Worm (Caenorhabditis elegans) whole organism, early embryonic: Measurements from ENCODE around the gene K01C8.2.

Experiments used
- B0310.2 ChIP-seq: sonication (generic microtip); optimal IDR thresholded peaks from 2 replicates; lab custom pipeline; 2016; ENCODE audit warnings: mild to moderate bottlenecking, missing genetic modification characterization, missing compliant biosample characterization
- F13C5.2 ChIP-seq: sonication (generic microtip); optimal IDR thresholded peaks from 2 replicates; lab custom pipeline; 2017; ENCODE audit warnings: mild to moderate bottlenecking, missing genetic modification characterization, inconsistent platforms, missing compliant biosample characterization
- aly-1 ChIP-seq: sonication (generic microtip); optimal IDR thresholded peaks from 2 replicates; lab custom pipeline; 2016; ENCODE audit warnings: missing genetic modification characterization, missing compliant biosample characterization
- ama-1 ChIP-seq: fragments of 150-350 bp; optimal IDR thresholded peaks from 2 replicates; lab custom pipeline; 2014
- ceh-13 ChIP-seq: fragments of 200-800 bp; sonication (Bioruptor generic); optimal IDR thresholded peaks from 2 replicates; lab custom pipeline; 2018; ENCODE audit warnings: mild to moderate bottlenecking, missing genetic modification characterization, missing compliant biosample characterization
- ceh-36 ChIP-seq: sonication (generic microtip); optimal IDR thresholded peaks from 2 replicates; lab custom pipeline; 2016; ENCODE audit warnings: missing genetic modification characterization, inconsistent platforms, missing compliant biosample characterization
- ets-7 ChIP-seq: sonication (generic microtip); optimal IDR thresholded peaks from 2 replicates; lab custom pipeline; 2016; ENCODE audit warnings: missing genotype, missing genetic modification characterization, missing compliant biosample characterization
- flt-1 ChIP-seq: fragments of 200-800 bp; sonication (Bioruptor generic); IDR thresholded peaks from 2 replicates; pipeline ENCODE4 v1.3.6; 2022; ENCODE audit warnings: missing genetic modification characterization, missing compliant biosample characterization
- hmbx-1 ChIP-seq: sonication (generic microtip); optimal IDR thresholded peaks from 2 replicates; lab custom pipeline; 2016; ENCODE audit warnings: mild to moderate bottlenecking, missing genetic modification characterization, missing compliant biosample characterization
- hmg-4 ChIP-seq: fragments of 200-800 bp; sonication (Bioruptor generic); optimal IDR thresholded peaks from 2 replicates; lab custom pipeline; 2018; ENCODE audit warnings: mild to moderate bottlenecking, missing genetic modification characterization, missing compliant biosample characterization
- hnd-1 ChIP-seq: sonication (generic microtip); optimal IDR thresholded peaks from 2 replicates; lab custom pipeline; 2016; ENCODE audit warnings: missing genetic modification characterization, missing compliant biosample characterization
- pes-1 ChIP-seq: fragments of 200-800 bp; sonication (Bioruptor generic); IDR thresholded peaks from 2 replicates; pipeline ENCODE4 v1.3.6; 2022; ENCODE audit warnings: missing genetic modification reagents, missing genetic modification characterization, missing compliant biosample characterization
- scrt-1 ChIP-seq: fragments of 200-800 bp; sonication (Bioruptor generic); IDR thresholded peaks from 2 replicates; pipeline ENCODE4 v1.3.6; 2022; ENCODE audit warnings: missing genetic modification characterization, missing compliant biosample characterization
- sea-1 ChIP-seq: fragments of 200-800 bp; sonication (Bioruptor generic); conservative IDR thresholded peaks from 2 replicates; pipeline ENCODE4 v1.3.6; 2022; ENCODE audit warnings: missing genetic modification characterization, missing compliant biosample characterization
- tbx-11 ChIP-seq: fragments of 200-800 bp; sonication (Bioruptor generic); IDR thresholded peaks from 2 replicates; pipeline ENCODE4 v1.3.6; 2022; ENCODE audit warnings: missing genetic modification characterization, missing compliant biosample characterization
- tbx-37 ChIP-seq: fragments of 200-800 bp; sonication (Bioruptor generic); conservative IDR thresholded peaks from 2 replicates; pipeline ENCODE4 v1.3.6; 2022; ENCODE audit warnings: missing genetic modification reagents, missing genetic modification characterization, missing compliant biosample characterization
- tra-4 ChIP-seq: sonication (generic microtip); optimal IDR thresholded peaks from 2 replicates; lab custom pipeline; 2017; ENCODE audit warnings: missing genetic modification characterization, missing compliant biosample characterization

The K01C8.2 gene

DNA sequence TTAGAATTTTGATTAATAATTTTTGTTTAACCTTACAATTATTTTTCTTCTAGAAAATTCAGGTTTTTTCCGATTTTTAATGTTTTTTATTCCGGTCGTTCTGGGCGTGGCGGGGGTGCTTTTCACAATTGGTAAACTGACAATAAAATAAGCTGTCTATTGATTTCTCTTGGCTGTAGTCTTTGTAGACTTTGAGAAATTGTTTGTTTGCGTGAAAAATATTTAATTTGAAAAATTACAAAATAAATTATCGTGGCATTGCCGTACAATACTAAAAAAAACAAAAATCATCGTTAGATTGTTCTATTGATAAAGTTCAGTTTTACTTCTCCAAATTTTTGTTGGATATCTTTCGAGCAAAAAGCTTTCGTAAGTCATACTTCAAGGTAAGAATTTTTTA lies 22.8 kb downstream of the K01C8.2 start, which contains the start of gene F35C11.3:
TSS of gene F35C11.3 (plus strand) at position 301 of the 400 bp plus-strand sequence.
- TF ChIP-seq ama-1 (lab: Kevin White, UChicago) (no peak), flt-1 (GFP tag; lab: Robert Waterston, UW) (no peak), B0310.2 (tag; lab: Kevin White, UChicago) (no peak)

DNA sequence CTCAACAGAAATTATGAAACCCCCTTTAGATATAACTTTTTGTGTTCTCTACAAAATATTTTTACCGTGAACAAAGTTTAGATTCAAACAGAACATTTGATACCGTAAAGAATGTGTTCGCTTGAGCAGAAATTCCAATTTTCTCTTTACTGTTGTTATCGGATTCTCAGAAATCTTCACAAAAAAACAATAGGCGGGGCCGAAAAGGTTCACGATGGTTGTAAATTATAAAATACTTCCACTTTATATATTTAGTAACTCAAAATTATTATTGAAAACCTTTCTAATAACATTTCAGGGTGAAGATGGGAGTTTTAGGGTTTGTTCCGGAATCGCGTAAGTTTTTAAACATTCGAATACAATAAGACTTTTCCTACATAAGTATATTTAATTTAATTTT lies 31.1 kb downstream of the K01C8.2 start, which contains the start of gene nlp-5:
TSS of gene nlp-5 (plus strand) at position 301 of the 400 bp plus-strand sequence.
- TF ChIP-seq hmbx-1 (tag; lab: Kevin White, UChicago) (no peak), pes-1 (GFP tag; lab: Robert Waterston, UW) (no peak), aly-1 (tag; lab: Kevin White, UChicago) (no peak), F13C5.2 (tag; lab: Kevin White, UChicago) (no peak), tbx-11 (no peak), B0310.2 (tag; lab: Kevin White, UChicago) (no peak), sea-1 (GFP tag; lab: Robert Waterston, UW) (no peak), ets-7 (tag; lab: Kevin White, UChicago) (no peak), tra-4 (tag; lab: Kevin White, UChicago) (no peak), ceh-36 (no peak), flt-1 (GFP tag; lab: Robert Waterston, UW) (no peak), scrt-1 (GFP tag; lab: Robert Waterston, UW) (no peak), tbx-37 (no peak), hmg-4 (GFP tag; lab: Kevin White, UChicago) (no peak)

DNA sequence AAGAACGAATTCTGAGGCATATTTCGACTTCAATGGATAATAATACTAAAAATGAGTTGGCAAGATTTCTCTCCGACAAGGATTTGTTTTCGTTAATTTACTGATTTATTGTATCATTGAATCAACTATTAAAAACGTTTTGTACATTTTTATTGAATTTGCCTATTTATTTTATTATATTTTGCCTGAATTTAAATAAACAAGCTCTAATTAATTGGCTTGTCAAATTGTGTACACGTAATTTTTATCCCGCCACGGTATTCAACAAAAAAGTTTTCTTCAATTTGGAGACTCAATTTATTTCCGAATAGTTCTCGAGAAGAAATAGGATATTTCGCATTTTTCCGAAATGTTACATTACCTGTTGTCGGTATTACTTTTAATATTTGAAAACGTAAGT lies 36.8 kb downstream of the K01C8.2 start, which contains the start of gene M110.7:
TSS of gene M110.7 (plus strand) at position 301 of the 400 bp plus-strand sequence.
- no peak for TF ChIP-seq ama-1 (lab: Kevin White, UChicago)

DNA sequence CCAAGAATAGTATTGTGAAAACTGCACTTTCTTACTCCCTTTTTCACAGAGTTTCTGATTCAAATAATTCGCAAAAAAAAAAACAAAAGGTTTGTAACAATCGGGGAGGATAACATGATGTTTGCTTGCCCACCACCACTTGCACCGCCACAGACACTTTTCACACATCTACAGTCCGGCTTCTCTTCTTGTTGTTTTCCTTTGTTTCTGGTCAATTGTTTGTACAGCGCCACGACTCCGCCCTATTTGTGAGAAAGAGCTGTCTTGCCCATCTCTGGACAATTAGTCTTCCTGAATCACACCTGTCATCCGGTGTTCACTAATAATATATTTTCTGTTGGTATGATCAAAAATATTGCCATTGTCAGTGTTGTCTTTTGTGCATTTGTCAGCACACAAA lies 38.3 kb downstream of the K01C8.2 start, which contains the start of gene M110.9:
TSS of gene M110.9 (plus strand) at position 301 of the 400 bp plus-strand sequence.
- TF ChIP-seq B0310.2 (tag; lab: Kevin White, UChicago) (no peak), sea-1 (GFP tag; lab: Robert Waterston, UW) (no peak), scrt-1 (GFP tag; lab: Robert Waterston, UW) (no peak), tra-4 (tag; lab: Kevin White, UChicago) (no peak), tbx-37 (no peak), ceh-13 (GFP tag; lab: Kevin White, UChicago) (no peak), ama-1 (lab: Kevin White, UChicago) (no peak), ets-7 (tag; lab: Kevin White, UChicago) (no peak), hmbx-1 (tag; lab: Kevin White, UChicago) (no peak), flt-1 (GFP tag; lab: Robert Waterston, UW) (no peak), aly-1 (tag; lab: Kevin White, UChicago) (no peak), hmg-4 (GFP tag; lab: Kevin White, UChicago) (no peak), ceh-36 (no peak), tbx-11 (no peak), F13C5.2 (tag; lab: Kevin White, UChicago) (no peak), pes-1 (GFP tag; lab: Robert Waterston, UW) (no peak)

DNA sequence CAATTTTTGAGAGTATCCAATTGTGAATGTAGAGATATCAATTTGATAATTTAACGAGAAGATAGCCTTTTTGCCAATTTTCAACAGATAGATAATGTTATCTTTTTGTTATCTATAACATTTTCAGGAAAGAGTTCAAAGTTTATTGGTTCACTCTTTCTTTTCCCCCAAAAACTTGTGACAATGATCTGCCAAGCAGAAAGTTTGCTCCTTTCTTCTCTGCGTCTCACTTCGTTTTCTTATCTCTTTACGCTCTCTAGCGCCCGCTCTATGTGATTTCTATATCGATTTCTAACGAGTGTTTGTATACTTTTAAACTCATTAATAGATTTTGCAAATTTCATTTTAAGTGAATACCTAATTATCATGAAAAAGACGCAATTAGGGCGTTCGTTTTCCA lies 42.8 kb downstream of the K01C8.2 start:
- TF ChIP-seq pes-1 (GFP tag; lab: Robert Waterston, UW) = no peak
- TF ChIP-seq ceh-36 = no peak
- no peak for TF ChIP-seq tbx-11

DNA sequence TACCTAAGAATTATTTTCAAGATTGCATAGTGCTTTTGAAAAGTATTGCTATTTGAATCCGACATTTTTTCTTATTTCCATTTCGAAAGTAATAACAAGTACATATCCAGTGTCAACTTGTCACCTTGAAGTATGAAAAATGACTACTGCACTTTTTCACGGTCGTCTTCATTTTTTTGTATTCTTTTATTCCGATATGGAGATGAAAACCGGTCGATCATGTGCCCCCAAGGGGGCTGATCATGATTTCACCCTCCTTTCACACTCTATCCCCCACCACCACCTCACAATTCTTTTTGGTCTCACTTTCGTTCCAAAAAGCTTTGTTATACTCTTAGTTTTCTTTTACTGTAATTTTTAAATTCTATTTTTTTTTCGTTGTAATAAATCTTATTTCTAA lies 43.3 kb downstream of the K01C8.2 start:
- TF ChIP-seq hnd-1 (tag; lab: Kevin White, UChicago) (no peak), ceh-13 (GFP tag; lab: Kevin White, UChicago) (no peak), tra-4 (tag; lab: Kevin White, UChicago) (no peak), tbx-37 (no peak), F13C5.2 (tag; lab: Kevin White, UChicago) (no peak), aly-1 (tag; lab: Kevin White, UChicago) (no peak)

DNA sequence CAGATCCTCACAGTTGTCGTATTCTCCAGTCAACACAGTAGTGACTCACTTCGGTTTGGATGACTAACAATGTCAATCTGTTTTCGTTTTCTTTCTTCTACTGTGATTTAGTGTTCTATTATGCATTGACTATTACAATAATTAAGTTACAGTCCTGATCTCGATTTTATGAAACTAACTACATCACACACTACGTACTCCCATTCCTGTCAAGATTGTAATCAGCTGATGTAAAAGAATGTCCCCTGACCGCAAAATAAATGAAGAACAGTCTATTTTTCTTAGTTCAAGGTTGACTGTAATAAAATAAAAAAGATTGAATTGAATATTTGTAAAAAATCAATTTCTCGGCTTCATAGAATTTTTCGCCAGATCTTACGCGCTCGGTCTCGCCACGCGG lies 43.9 kb downstream of the K01C8.2 start:
- TF ChIP-seq hmbx-1 (tag; lab: Kevin White, UChicago) (no peak), pes-1 (GFP tag; lab: Robert Waterston, UW) (no peak), hnd-1 (tag; lab: Kevin White, UChicago) (no peak), scrt-1 (GFP tag; lab: Robert Waterston, UW) (no peak), F13C5.2 (tag; lab: Kevin White, UChicago) (no peak), tbx-37 (no peak), hmg-4 (GFP tag; lab: Kevin White, UChicago) (no peak), B0310.2 (tag; lab: Kevin White, UChicago) (no peak), aly-1 (tag; lab: Kevin White, UChicago) (no peak), ceh-13 (GFP tag; lab: Kevin White, UChicago) (no peak)

DNA sequence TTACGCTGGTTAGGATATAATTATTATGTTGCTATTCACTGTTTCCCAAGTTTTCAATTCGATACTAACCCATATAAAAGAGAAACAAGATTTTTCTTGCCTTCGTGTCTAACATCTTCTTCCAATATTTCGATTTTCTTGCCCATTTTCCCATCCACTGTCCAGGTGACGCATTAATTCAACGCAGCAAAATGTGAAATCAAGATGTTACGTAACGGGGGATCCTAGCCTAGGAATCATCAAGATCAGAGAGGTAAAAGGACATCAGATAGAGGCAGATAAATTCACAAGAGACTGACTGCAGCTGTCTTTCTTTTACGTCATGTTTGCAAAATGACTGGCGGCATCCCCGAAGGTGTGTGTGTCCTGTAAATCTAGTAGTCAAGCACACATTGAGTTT lies 44.6 kb downstream of the K01C8.2 start:
- TF ChIP-seq tbx-37 (no peak), flt-1 (GFP tag; lab: Robert Waterston, UW) (no peak), F13C5.2 (tag; lab: Kevin White, UChicago) (no peak), tra-4 (tag; lab: Kevin White, UChicago) (no peak), ceh-13 (GFP tag; lab: Kevin White, UChicago) (no peak), pes-1 (GFP tag; lab: Robert Waterston, UW) (no peak), B0310.2 (tag; lab: Kevin White, UChicago) (no peak), scrt-1 (GFP tag; lab: Robert Waterston, UW) (no peak), sea-1 (GFP tag; lab: Robert Waterston, UW) (no peak), hnd-1 (tag; lab: Kevin White, UChicago) (no peak), hmg-4 (GFP tag; lab: Kevin White, UChicago) (no peak), hmbx-1 (tag; lab: Kevin White, UChicago) (no peak), aly-1 (tag; lab: Kevin White, UChicago) (no peak), ets-7 (tag; lab: Kevin White, UChicago) (no peak), tbx-11 (no peak), ama-1 (lab: Kevin White, UChicago) (no peak), ceh-36 (no peak)
